Worm (Caenorhabditis elegans): ENCODE data around the gene B0495.9.

Gene B0495.9

DNA sequence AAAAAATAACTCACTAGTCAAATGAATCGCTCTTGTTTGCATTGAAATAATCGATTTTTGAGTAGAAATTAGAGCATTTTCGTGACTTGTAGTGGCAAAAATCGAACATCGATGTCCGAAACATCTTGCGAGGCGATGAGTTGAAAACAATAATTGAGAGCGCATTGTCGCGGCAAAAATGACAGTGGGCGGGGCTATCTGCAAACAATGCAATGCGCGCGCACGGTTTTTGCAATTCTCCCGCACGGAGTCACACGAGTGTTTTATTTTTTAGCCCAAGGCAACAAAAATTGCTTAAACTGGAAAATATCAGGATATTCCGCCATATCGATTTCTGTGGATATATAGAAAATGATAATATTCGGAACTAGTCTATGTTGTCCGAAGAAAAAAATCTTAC lies at the start of gene B0495.9:
Gene B0495.9 (minus strand): TSS at position 171 of the 400 bp plus-strand sequence.
- peak; percentile 81 for TF ChIP-seq tbx-37 (GFP tag; conservative IDR thresholded peaks at IDR 0.05)
- TF ChIP-seq F13C5.2 (tag; optimal IDR thresholded peaks at IDR 0.05) = peak; percentile 95
- TF ChIP-seq hmbx-1 (tag; optimal IDR thresholded peaks at IDR 0.05) = peak; percentile 49
- TF ChIP-seq ama-1 (optimal IDR thresholded peaks at IDR 0.05) = no peak
- peak; percentile 91 for TF ChIP-seq ets-7 (tag; optimal IDR thresholded peaks at IDR 0.05)
- TF ChIP-seq ceh-13 (GFP tag; optimal IDR thresholded peaks at IDR 0.05) = peak; percentile 80
- peak; percentile 84 for TF ChIP-seq tbx-11 (GFP tag; IDR thresholded peaks at IDR 0.05)
- peak; percentile 83 for TF ChIP-seq aly-1 (tag; optimal IDR thresholded peaks at IDR 0.05)
- TF ChIP-seq pes-1 (GFP tag; IDR thresholded peaks at IDR 0.05) = peak; percentile 91
- peak; percentile 91 for TF ChIP-seq hmg-4 (GFP tag; optimal IDR thresholded peaks at IDR 0.05)
- TF ChIP-seq ceh-36 (tag; optimal IDR thresholded peaks at IDR 0.05) = peak; percentile 77
- peak; percentile 66 for TF ChIP-seq tra-4 (tag; optimal IDR thresholded peaks at IDR 0.05)
- peak; percentile 85 for TF ChIP-seq flt-1 (GFP tag; IDR thresholded peaks at IDR 0.05)
- peak; percentile 77 for TF ChIP-seq hnd-1 (tag; optimal IDR thresholded peaks at IDR 0.05)
- TF ChIP-seq B0310.2 (tag; optimal IDR thresholded peaks at IDR 0.05) = peak; percentile 76
- peak; percentile 91 for TF ChIP-seq sea-1 (GFP tag; conservative IDR thresholded peaks at IDR 0.05)
- TF ChIP-seq scrt-1 (GFP tag; IDR thresholded peaks at IDR 0.05) = peak; percentile 90

DNA sequence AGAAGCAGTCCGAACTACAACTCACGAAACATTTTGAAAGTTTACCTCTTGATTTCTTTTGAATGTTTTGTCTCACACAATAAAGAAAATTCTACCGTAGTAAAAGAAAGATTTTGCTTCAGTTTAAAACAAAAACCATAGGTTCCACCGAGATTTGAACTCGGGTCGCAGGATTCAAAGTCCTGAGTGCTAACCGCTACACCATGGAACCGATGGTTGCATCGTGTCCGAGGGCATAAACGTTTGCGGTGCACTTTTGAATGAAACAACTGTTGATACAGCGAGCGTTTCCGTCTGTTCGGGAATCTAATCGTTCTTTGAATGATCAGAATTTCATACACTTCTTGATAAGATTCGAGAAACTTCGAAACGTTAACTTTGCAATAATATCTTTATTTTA lies 48.3 kb upstream of the B0495.9 start:
- TF ChIP-seq scrt-1 (GFP tag; IDR thresholded peaks at IDR 0.05) (peak; percentile 69), tbx-37 (GFP tag; conservative IDR thresholded peaks at IDR 0.05) (peak; percentile 50; the same call in 1 of the 2 replicates), F13C5.2 (tag; optimal IDR thresholded peaks at IDR 0.05) (no peak), ceh-13 (GFP tag; optimal IDR thresholded peaks at IDR 0.05) (peak; percentile 45), hnd-1 (tag; optimal IDR thresholded peaks at IDR 0.05) (peak; percentile 20), tbx-11 (GFP tag; IDR thresholded peaks at IDR 0.05) (peak; percentile 64), flt-1 (GFP tag; IDR thresholded peaks at IDR 0.05) (peak; percentile 52), B0310.2 (tag; optimal IDR thresholded peaks at IDR 0.05) (no peak), sea-1 (GFP tag; conservative IDR thresholded peaks at IDR 0.05) (peak; percentile 78)

DNA sequence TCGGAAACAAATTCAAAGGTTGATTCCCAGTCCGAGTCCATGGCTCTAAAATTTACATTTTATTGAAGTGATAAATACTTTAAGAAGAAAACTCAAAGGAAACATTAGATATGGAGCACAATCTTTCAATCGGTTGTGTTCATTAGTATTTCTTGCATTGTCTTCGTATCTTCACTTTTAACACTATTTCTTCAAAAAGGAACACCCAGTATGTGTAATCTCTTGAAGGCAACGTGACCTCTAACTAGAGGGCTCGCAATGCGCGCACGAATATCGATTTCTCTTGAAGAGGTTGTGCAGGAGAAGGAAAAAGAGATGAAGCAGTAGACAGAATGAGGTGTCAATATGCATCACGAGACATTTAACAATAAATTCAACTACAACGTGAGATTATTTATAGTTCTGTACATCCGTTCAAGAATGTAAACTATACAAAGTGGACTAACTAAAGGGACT lies 46.6 kb upstream of the B0495.9 start, which contains the start of the genes B0228.6 and B0228.1:
Gene B0228.6 (minus strand): TSS at position 51 of the 456 bp plus-strand sequence.
Gene B0228.1 (plus strand): TSS at position 228 of the 456 bp plus-strand sequence.
- TF ChIP-seq B0310.2 (tag; optimal IDR thresholded peaks at IDR 0.05) (no peak), ets-7 (tag; optimal IDR thresholded peaks at IDR 0.05) (no peak), F13C5.2 (tag; optimal IDR thresholded peaks at IDR 0.05) (no peak), tbx-37 (GFP tag; conservative IDR thresholded peaks at IDR 0.05) (no peak), sea-1 (GFP tag; conservative IDR thresholded peaks at IDR 0.05) (no peak), tbx-11 (GFP tag; IDR thresholded peaks at IDR 0.05) (no peak), ceh-36 (tag; optimal IDR thresholded peaks at IDR 0.05) (no peak), flt-1 (GFP tag; IDR thresholded peaks at IDR 0.05) (no peak), tra-4 (tag; optimal IDR thresholded peaks at IDR 0.05) (no peak), hnd-1 (tag; optimal IDR thresholded peaks at IDR 0.05) (no peak)

DNA sequence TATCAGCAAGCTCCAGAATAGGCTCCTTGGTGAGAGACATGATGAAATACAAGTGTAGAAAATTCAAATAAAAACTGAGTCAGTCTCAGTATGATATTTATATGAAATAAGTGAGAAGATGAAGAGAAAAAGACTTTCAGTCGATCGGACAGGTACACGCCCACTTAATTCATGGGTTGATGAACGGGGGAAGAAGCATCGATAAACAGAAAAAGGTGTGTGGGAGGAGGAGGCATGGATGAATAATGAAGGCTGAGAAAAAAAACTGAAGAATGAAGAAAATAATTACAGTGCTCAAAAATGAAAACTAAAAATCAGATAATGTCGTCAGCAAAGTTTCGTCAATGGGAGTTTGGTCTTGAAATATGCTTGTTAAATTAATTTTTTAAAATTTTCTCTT lies 45.0 kb upstream of the B0495.9 start, which contains the start of gene trx-1:
Gene trx-1 (minus strand): TSS at position 101 of the 400 bp plus-strand sequence.
- TF ChIP-seq F13C5.2 (tag; optimal IDR thresholded peaks at IDR 0.05) = no peak
- no peak for TF ChIP-seq sea-1 (GFP tag; conservative IDR thresholded peaks at IDR 0.05)
- no peak for TF ChIP-seq hmg-4 (GFP tag; optimal IDR thresholded peaks at IDR 0.05)
- no peak for TF ChIP-seq aly-1 (tag; optimal IDR thresholded peaks at IDR 0.05)
- no peak for TF ChIP-seq ceh-13 (GFP tag; optimal IDR thresholded peaks at IDR 0.05)
- TF ChIP-seq ets-7 (tag; optimal IDR thresholded peaks at IDR 0.05) = no peak
- TF ChIP-seq scrt-1 (GFP tag; IDR thresholded peaks at IDR 0.05) = no peak
- no peak for TF ChIP-seq ama-1 (optimal IDR thresholded peaks at IDR 0.05)
- no peak for TF ChIP-seq B0310.2 (tag; optimal IDR thresholded peaks at IDR 0.05)
- TF ChIP-seq tbx-11 (GFP tag; IDR thresholded peaks at IDR 0.05) = no peak
- no peak for TF ChIP-seq flt-1 (GFP tag; IDR thresholded peaks at IDR 0.05)
- no peak for TF ChIP-seq tbx-37 (GFP tag; conservative IDR thresholded peaks at IDR 0.05)
- TF ChIP-seq ceh-36 (tag; optimal IDR thresholded peaks at IDR 0.05) = no peak
- no peak for TF ChIP-seq tra-4 (tag; optimal IDR thresholded peaks at IDR 0.05)
- no peak for TF ChIP-seq hmbx-1 (tag; optimal IDR thresholded peaks at IDR 0.05)

DNA sequence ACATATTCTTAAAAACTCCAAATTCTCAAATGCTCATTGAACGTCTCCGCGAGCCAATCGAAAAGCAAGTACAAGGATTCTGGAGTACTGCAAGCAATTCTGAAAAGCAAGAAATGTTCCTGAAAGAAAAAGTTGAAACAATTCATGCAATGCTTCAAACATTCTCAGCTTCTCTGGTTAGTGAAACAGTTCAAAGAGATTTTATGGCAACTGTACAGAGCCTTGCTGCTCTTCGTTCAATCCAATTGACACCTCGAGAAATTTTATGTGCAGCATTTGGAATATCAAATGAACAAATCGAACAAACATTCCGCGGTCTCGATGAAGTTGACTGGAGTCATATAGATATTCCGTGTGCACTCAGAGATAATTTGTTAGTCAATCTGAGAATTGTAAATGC lies 28.2 kb upstream of the B0495.9 start:
- TF ChIP-seq pes-1 (GFP tag; IDR thresholded peaks at IDR 0.05) (no peak), ets-7 (tag; optimal IDR thresholded peaks at IDR 0.05) (no peak), flt-1 (GFP tag; IDR thresholded peaks at IDR 0.05) (no peak), hmbx-1 (tag; optimal IDR thresholded peaks at IDR 0.05) (no peak), tbx-11 (GFP tag; IDR thresholded peaks at IDR 0.05) (no peak)

DNA sequence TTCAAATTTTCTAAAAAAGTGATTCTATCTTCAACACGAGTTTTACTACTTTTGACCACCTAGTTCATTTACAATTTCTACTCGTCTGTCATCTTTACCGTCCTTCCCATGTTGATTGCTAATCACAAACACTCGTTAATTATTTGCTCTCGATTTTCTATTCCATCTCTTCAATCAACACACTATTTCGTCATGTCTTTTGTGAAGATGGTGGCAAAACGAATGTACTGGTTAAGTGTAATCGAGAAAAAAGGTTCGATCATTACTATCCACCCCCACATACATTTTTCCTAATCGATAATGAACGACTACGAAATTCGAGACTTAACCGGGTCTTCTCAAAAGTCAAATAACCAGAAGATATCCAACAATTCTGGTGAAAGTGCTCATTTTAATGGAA lies 16.1 kb upstream of the B0495.9 start, which contains the start of gene cpna-2:
Gene cpna-2 (plus strand): TSS at position 301 of the 400 bp plus-strand sequence.
- TF ChIP-seq ama-1 (optimal IDR thresholded peaks at IDR 0.05) (no peak), tbx-37 (GFP tag; conservative IDR thresholded peaks at IDR 0.05) (no peak), hnd-1 (tag; optimal IDR thresholded peaks at IDR 0.05) (no peak)

DNA sequence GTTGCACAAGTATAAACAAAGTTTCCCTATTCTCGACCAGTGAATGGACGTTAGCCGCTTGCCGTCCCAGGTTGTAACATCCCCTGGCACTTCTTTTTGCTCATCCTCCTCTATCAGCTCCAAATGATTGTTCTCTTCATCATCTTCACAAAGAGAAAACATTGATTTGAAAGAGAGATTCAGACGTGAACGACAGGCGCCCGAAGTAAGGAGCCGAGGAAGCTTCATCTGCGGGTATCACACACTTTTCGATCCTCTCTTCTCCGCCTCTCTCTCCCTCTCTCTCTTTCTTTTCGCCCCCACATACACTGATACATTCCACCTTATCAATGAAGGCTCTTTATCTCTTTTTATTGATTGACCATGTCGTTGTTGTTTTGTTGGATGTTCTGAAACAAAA lies 14.3 kb upstream of the B0495.9 start:
- TF ChIP-seq pes-1 (GFP tag; IDR thresholded peaks at IDR 0.05) = no peak
- TF ChIP-seq F13C5.2 (tag; optimal IDR thresholded peaks at IDR 0.05) = no peak
- no peak for TF ChIP-seq scrt-1 (GFP tag; IDR thresholded peaks at IDR 0.05)
- no peak for TF ChIP-seq hnd-1 (tag; optimal IDR thresholded peaks at IDR 0.05)
- no peak for TF ChIP-seq hmg-4 (GFP tag; optimal IDR thresholded peaks at IDR 0.05)
- no peak for TF ChIP-seq tbx-37 (GFP tag; conservative IDR thresholded peaks at IDR 0.05)
- no peak for TF ChIP-seq ceh-13 (GFP tag; optimal IDR thresholded peaks at IDR 0.05)
- TF ChIP-seq tra-4 (tag; optimal IDR thresholded peaks at IDR 0.05) = no peak
- TF ChIP-seq ets-7 (tag; optimal IDR thresholded peaks at IDR 0.05) = no peak
- TF ChIP-seq ama-1 (optimal IDR thresholded peaks at IDR 0.05) = no peak
- TF ChIP-seq sea-1 (GFP tag; conservative IDR thresholded peaks at IDR 0.05) = no peak
- no peak for TF ChIP-seq ceh-36 (tag; optimal IDR thresholded peaks at IDR 0.05)
- TF ChIP-seq aly-1 (tag; optimal IDR thresholded peaks at IDR 0.05) = no peak
- TF ChIP-seq B0310.2 (tag; optimal IDR thresholded peaks at IDR 0.05) = no peak
- TF ChIP-seq hmbx-1 (tag; optimal IDR thresholded peaks at IDR 0.05) = no peak
- no peak for TF ChIP-seq flt-1 (GFP tag; IDR thresholded peaks at IDR 0.05)
- TF ChIP-seq tbx-11 (GFP tag; IDR thresholded peaks at IDR 0.05) = no peak
